Worm (Caenorhabditis elegans): ENCODE measurements around the gene T19D12.10.

DNA sequence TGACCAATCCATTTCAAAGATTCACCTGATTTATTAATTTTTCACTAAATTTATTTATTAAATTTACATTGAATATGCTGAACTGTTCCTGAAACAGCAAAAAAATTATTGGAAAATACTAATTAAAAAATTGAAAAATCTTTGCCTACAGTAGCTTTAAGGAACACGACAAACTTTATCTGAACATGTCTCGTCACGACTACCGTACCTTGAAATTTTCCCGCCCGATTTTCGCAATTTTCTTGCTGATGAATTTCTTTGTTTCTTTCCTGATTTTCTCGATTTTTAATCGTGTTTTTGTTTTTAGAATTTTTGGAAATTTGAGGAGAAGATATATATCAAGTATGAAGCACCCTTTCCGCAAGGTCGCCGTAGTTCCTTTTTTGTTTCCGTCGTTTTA lies 24.3 kb upstream of the T19D12.10 start:
- TF ChIP-seq unc-55 (GFP tag; optimal IDR thresholded peaks at IDR 0.05): no peak
- no peak for TF ChIP-seq skn-1 (tag; optimal IDR thresholded peaks at IDR 0.05)
- TF ChIP-seq sma-3 (GFP tag; optimal IDR thresholded peaks at IDR 0.05): no peak
- no peak for TF ChIP-seq nhr-12 (tag; optimal IDR thresholded peaks at IDR 0.05)
- no peak for TF ChIP-seq unc-62 (GFP tag; optimal IDR thresholded peaks at IDR 0.05)
- no peak for TF ChIP-seq snpc-4 (tag; optimal IDR thresholded peaks at IDR 0.05)
- no peak for TF ChIP-seq ztf-11 (tag; optimal IDR thresholded peaks at IDR 0.05)
- no peak for TF ChIP-seq mab-5 (tag; optimal IDR thresholded peaks at IDR 0.05)
- no peak for TF ChIP-seq nhr-11 (tag; optimal IDR thresholded peaks at IDR 0.05)
- TF ChIP-seq lsy-2 (tag; optimal IDR thresholded peaks at IDR 0.05): no peak
- TF ChIP-seq ZK546.5 (tag; optimal IDR thresholded peaks at IDR 0.05): no peak
- TF ChIP-seq ama-1 (optimal IDR thresholded peaks at IDR 0.05): no peak
- TF ChIP-seq unc-39 (tag; optimal IDR thresholded peaks at IDR 0.05): no peak
